Worm (Caenorhabditis elegans): ENCODE measurements around the gene egl-46.

ce11 chrV:6656451-6657115, 24.8 kb downstream of the egl-46 start, which contains the start of gene snb-1:
- TF ChIP-seq hlh-30 (tag; optimal IDR thresholded peaks at IDR 0.05; ENCODE audit: insufficient read depth) (peak; percentile 33), npax-4 (tag; optimal IDR thresholded peaks at IDR 0.05) (no peak)
